Fruit fly (Drosophila melanogaster): ENCODE data around the gene CG5958.

The CG5958 gene

dm6 chr2L:7386555-7387420 is 46.5 kb downstream of the CG5958 start:
- TF ChIP-seq Side (GFP tag; optimal IDR thresholded peaks at IDR 0.05) (no peak), seq (GFP tag; IDR thresholded peaks at IDR 0.05) (no peak), danr (GFP tag; IDR thresholded peaks at IDR 0.05) (no peak), TFAM (GFP tag; optimal IDR thresholded peaks at IDR 0.05) (no peak), Asciz (GFP tag; optimal IDR thresholded peaks at IDR 0.05) (peak; percentile 35), CG12071 (GFP tag; optimal IDR thresholded peaks at IDR 0.05) (peak; percentile 42), CG7357 (GFP tag; IDR thresholded peaks at IDR 0.05) (0 out of 3 replicates have a peak, but pooled peaks have one; percentile 27), dimm (GFP tag; IDR thresholded peaks at IDR 0.05) (no peak), CG3407 (GFP tag; optimal IDR thresholded peaks at IDR 0.05) (peak; percentile 4), CG9215 (GFP tag; IDR thresholded peaks at IDR 0.05) (no peak), psq (GFP tag; optimal IDR thresholded peaks at IDR 0.05) (no peak), Abd-B (GFP tag; optimal IDR thresholded peaks at IDR 0.05) (no peak), ap (GFP tag; IDR thresholded peaks at IDR 0.05) (peak; percentile 3; the same call in 1 of the 2 replicates), lab (GFP tag; optimal IDR thresholded peaks at IDR 0.05) (peak; percentile 57), CG7987 (GFP tag; optimal IDR thresholded peaks at IDR 0.05) (peak; percentile 10), D19B (GFP tag; optimal IDR thresholded peaks at IDR 0.05) (peak; percentile 77), ato (GFP tag; IDR thresholded peaks at IDR 0.05; ENCODE audit: partially characterized antibody) (no peak), chinmo (GFP tag; IDR thresholded peaks at IDR 0.05; ENCODE audit: partially characterized antibody) (0 out of 4 replicates have a peak, but pooled peaks have one; percentile 30), sens (GFP tag) (peak; percentile 2), Hr39 (optimal IDR thresholded peaks at IDR 0.05) (no peak), Dip2 (GFP tag; IDR thresholded peaks at IDR 0.05) (no peak), Ets65A (GFP tag) (peak; percentile 49), CG3995 (GFP tag; optimal IDR thresholded peaks at IDR 0.05) (peak; percentile 50), D19A (tag; optimal IDR thresholded peaks at IDR 0.05) (peak; percentile 47), CG17186 (GFP tag; optimal IDR thresholded peaks at IDR 0.05) (no peak), CG14710 (tag; optimal IDR thresholded peaks at IDR 0.05) (no peak), CG7372 (GFP tag; IDR thresholded peaks at IDR 0.05) (no peak), Gsc (GFP tag; IDR thresholded peaks at IDR 0.05) (no peak), Hmr (GFP tag; optimal IDR thresholded peaks at IDR 0.05) (no peak), CG6813 (GFP tag; optimal IDR thresholded peaks at IDR 0.05) (peak; percentile 17), CG2199 (GFP tag; IDR thresholded peaks at IDR 0.05) (0 out of 3 replicates have a peak, but pooled peaks have one; percentile 16), her (GFP tag; optimal IDR thresholded peaks at IDR 0.05) (no peak), HHEX (GFP tag; optimal IDR thresholded peaks at IDR 0.05) (peak; percentile 34), row (GFP tag; IDR thresholded peaks at IDR 0.05) (peak; percentile 51; the same call in 2 of the 3 replicates), GATAe (GFP tag; conservative IDR thresholded peaks at IDR 0.05) (peak; percentile 22; the same call in 1 of the 2 replicates), CG6175 (GFP tag; IDR thresholded peaks at IDR 0.05) (no peak), H2.0 (GFP tag; IDR thresholded peaks at IDR 0.05) (no peak), CG4328 (GFP tag; optimal IDR thresholded peaks at IDR 0.05) (no peak), CG18599 (GFP tag; optimal IDR thresholded peaks at IDR 0.05) (peak; percentile 17), CG32532 (GFP tag; IDR thresholded peaks at IDR 0.05) (peak; percentile 17; the same call in 1 of the 2 replicates), Eip74EF (GFP tag; optimal IDR thresholded peaks at IDR 0.05) (no peak), bsh (GFP tag; optimal IDR thresholded peaks at IDR 0.05) (peak in 1 of 2 experiments; percentile 22), Awh (GFP tag; IDR thresholded peaks at IDR 0.05) (peak; percentile 51; the same call in 1 of the 2 replicates), ATbp (GFP tag; optimal IDR thresholded peaks at IDR 0.05) (peak; percentile 58), CG2875 (GFP tag; optimal IDR thresholded peaks at IDR 0.05) (peak; percentile 24), Bdp1 (GFP tag; optimal IDR thresholded peaks at IDR 0.05) (no peak), Chrac-16 (GFP tag; optimal IDR thresholded peaks at IDR 0.05) (no peak), exex (tag; optimal IDR thresholded peaks at IDR 0.05) (peak; percentile 32), CG1792 (GFP tag; optimal IDR thresholded peaks at IDR 0.05) (no peak)
